Fruit fly (Drosophila melanogaster) whole organism, adult: ENCODE data around the gene GABPI.
A peak's percentile ranks its signal among the peaks of the same experiment; 100 is the strongest.

Experiments used
- CG11617 ChIP-seq: fragments of 200-800 bp; sonication (Bioruptor generic); optimal IDR thresholded peaks from 2 replicates; lab custom pipeline; 2017; ENCODE audit warnings: mild to moderate bottlenecking, missing biosample characterization, missing genetic modification reagents, missing genetic modification characterization
- CG12768 ChIP-seq: fragments of 200-800 bp; sonication (Bioruptor generic); optimal IDR thresholded peaks from 2 replicates; lab custom pipeline; 2017; ENCODE audit warnings: missing biosample characterization, missing genetic modification characterization, mild to moderate bottlenecking, moderate library complexity, missing genetic modification reagents
- CG14711 ChIP-seq: fragments of 200-800 bp; sonication (Bioruptor generic); optimal IDR thresholded peaks from 2 replicates; lab custom pipeline; 2018; ENCODE audit warnings: missing biosample characterization, mild to moderate bottlenecking, missing genetic modification characterization, moderate library complexity
- CG1620 ChIP-seq: fragments of 200-800 bp; sonication (Bioruptor generic); optimal IDR thresholded peaks from 2 replicates; lab custom pipeline; 2016; ENCODE audit warnings: missing biosample characterization, missing genetic modification characterization
- CG33017 ChIP-seq: fragments of 200-800 bp; sonication (Bioruptor generic); optimal IDR thresholded peaks from 2 replicates; lab custom pipeline; 2018; ENCODE audit warnings: missing biosample characterization, mild to moderate bottlenecking, missing genetic modification characterization, moderate library complexity
- CG5204 ChIP-seq: fragments of 200-800 bp; sonication (Bioruptor generic); optimal IDR thresholded peaks from 2 replicates; lab custom pipeline; 2016; ENCODE audit warnings: missing biosample characterization, missing genetic modification characterization
- CG7045 ChIP-seq: fragments of 200-800 bp; sonication (Bioruptor generic); optimal IDR thresholded peaks from 2 replicates; lab custom pipeline; 2017; ENCODE audit warnings: missing biosample characterization, mild to moderate bottlenecking, missing genetic modification characterization
- CG7101 ChIP-seq: fragments of 200-800 bp; sonication (Bioruptor generic); optimal IDR thresholded peaks from 2 replicates; lab custom pipeline; 2018; ENCODE audit warnings: missing biosample characterization, mild to moderate bottlenecking, missing genetic modification characterization, moderate library complexity
- Clk ChIP-seq: fragments of 200-800 bp; sonication (Bioruptor generic); optimal IDR thresholded peaks from 2 replicates; lab custom pipeline; 2017; ENCODE audit warnings: missing biosample characterization, missing genetic modification characterization
- Crg-1 ChIP-seq: fragments of 200-800 bp; sonication (Bioruptor generic); optimal IDR thresholded peaks from 2 replicates; lab custom pipeline; 2016; ENCODE audit warnings: missing biosample characterization, missing genetic modification characterization
- Hr96 ChIP-seq: fragments of 200-800 bp; sonication (Bioruptor generic); optimal IDR thresholded peaks from 2 replicates; lab custom pipeline; 2016; ENCODE audit warnings: missing biosample characterization, missing genetic modification characterization
- Mnt ChIP-seq: fragments of 200-800 bp; sonication (Bioruptor generic); optimal IDR thresholded peaks from 2 replicates; lab custom pipeline; 2016; ENCODE audit warnings: missing biosample characterization, mild to moderate bottlenecking, missing genetic modification characterization
- bab1 ChIP-seq: fragments of 200-800 bp; sonication (Bioruptor generic); optimal IDR thresholded peaks from 3 replicates; lab custom pipeline; 2019; ENCODE audit warnings: missing biosample characterization, mild to moderate bottlenecking, missing genetic modification characterization, moderate library complexity
- cic ChIP-seq: fragments of 200-800 bp; sonication (Bioruptor generic); optimal IDR thresholded peaks from 2 replicates; lab custom pipeline; 2017; ENCODE audit warnings: missing biosample characterization, mild to moderate bottlenecking, missing genetic modification characterization, moderate library complexity
- cnc ChIP-seq, 2 experiments: fragments of >200 bp; optimal IDR thresholded peaks; 2 replicates each; lab custom pipeline; 2017
- kay ChIP-seq: fragments of 200-800 bp; sonication (Bioruptor generic); peaks from one replicate; lab custom pipeline; 2016; ENCODE audit warnings: missing biosample characterization, missing genetic modification characterization, borderline replicate concordance
- ovo ChIP-seq: fragments of 200-800 bp; sonication (Bioruptor generic); optimal IDR thresholded peaks from 2 replicates; lab custom pipeline; 2016; ENCODE audit warnings: missing biosample characterization, missing genetic modification characterization
- pad ChIP-seq: fragments of 200-800 bp; sonication (Bioruptor generic); optimal IDR thresholded peaks from 3 replicates; lab custom pipeline; 2017; ENCODE audit warnings: missing biosample characterization, missing genetic modification characterization, mild to moderate bottlenecking, moderate library complexity, missing genetic modification reagents
- tj ChIP-seq: fragments of 200-800 bp; sonication (Bioruptor generic); optimal IDR thresholded peaks from 3 replicates; lab custom pipeline; 2017; ENCODE audit warnings: missing biosample characterization, mild to moderate bottlenecking, missing genetic modification characterization, moderate library complexity
- toe ChIP-seq: fragments of 200-800 bp; sonication (Bioruptor generic); optimal IDR thresholded peaks from 2 replicates; lab custom pipeline; 2016; ENCODE audit warnings: missing biosample characterization, missing genetic modification characterization

The GABPI gene

dm6 chr2L:3037153-3037579 is 6.8 kb downstream of the GABPI start, which contains the start of the genes CG17260 and SerRS:
Gene CG17260, plus strand, starts transcription at chr2L:3037230.
Gene SerRS, minus strand, starts transcription at chr2L:3037403.
- peak; percentile 84 for TF ChIP-seq CG1620
- peak; percentile 84 for TF ChIP-seq Hr96
- no peak for TF ChIP-seq CG5204 (GFP tag; lab: Kevin White, UChicago)
- TF ChIP-seq pad (GFP tag; lab: Kevin White, UChicago): peak; percentile 92
- TF ChIP-seq kay (GFP tag; lab: Kevin White, UChicago): peak; percentile 99
- TF ChIP-seq ovo (GFP tag; lab: Kevin White, UChicago): peak; percentile 34
- TF ChIP-seq Crg-1: peak; percentile 93
- TF ChIP-seq CG11617 (GFP tag; lab: Kevin White, UChicago): peak; percentile 86
- TF ChIP-seq CG7045: peak; percentile 88
- TF ChIP-seq tj (GFP tag; lab: Kevin White, UChicago): peak; percentile 93
- peak; percentile 95 for TF ChIP-seq bab1 (GFP tag; lab: Kevin White, UChicago)
- TF ChIP-seq cnc (optimal IDR thresholded peaks at IDR 0.05; lab: Kevin White, UChicago): peak in 1 of 2 experiments; percentile 66
- peak; percentile 96 for TF ChIP-seq CG12768 (GFP tag; lab: Kevin White, UChicago)
- peak; percentile 92 for TF ChIP-seq Mnt
- TF ChIP-seq CG14711: peak; percentile 92
- peak; percentile 67 for TF ChIP-seq cic (GFP tag; lab: Kevin White, UChicago)
- TF ChIP-seq toe (GFP tag; lab: Kevin White, UChicago): peak; percentile 90
- TF ChIP-seq Clk (GFP tag; lab: Kevin White, UChicago): peak; percentile 78
- peak; percentile 95 for TF ChIP-seq CG7101 (tag; lab: Kevin White, UChicago)
- peak; percentile 90 for TF ChIP-seq CG33017 (tag; lab: Kevin White, UChicago)

- TF ChIP-seq pad (GFP tag; lab: Kevin White, UChicago) (peak; percentile 69), CG7045 (peak; percentile 73), CG11617 (GFP tag; lab: Kevin White, UChicago) (peak; percentile 78), Crg-1 (peak; percentile 86), tj (GFP tag; lab: Kevin White, UChicago) (peak; percentile 65), CG12768 (GFP tag; lab: Kevin White, UChicago) (peak; percentile 77), kay (GFP tag; lab: Kevin White, UChicago) (peak; percentile 99), CG1620 (peak; percentile 92), CG5204 (GFP tag; lab: Kevin White, UChicago) (peak; percentile 87), Mnt (peak; percentile 85), ovo (GFP tag; lab: Kevin White, UChicago) (peak; percentile 43), bab1 (GFP tag; lab: Kevin White, UChicago) (peak; percentile 75), Clk (GFP tag; lab: Kevin White, UChicago) (peak; percentile 31), toe (GFP tag; lab: Kevin White, UChicago) (peak; percentile 93), cnc (optimal IDR thresholded peaks at IDR 0.05; lab: Kevin White, UChicago) (no peak), Hr96 (peak; percentile 85), CG14711 (peak; percentile 72), cic (GFP tag; lab: Kevin White, UChicago) (peak; percentile 59), CG7101 (tag; lab: Kevin White, UChicago) (peak; percentile 84), CG33017 (tag; lab: Kevin White, UChicago) (peak; percentile 77)
These were observed 9.4 kb downstream of the GABPI start, which contains the start of the genes cnir and CG17221 for dm6 chr2L:3039774-3040173. Gene cnir, minus strand, starts transcription at chr2L:3039812. Gene CG17221, plus strand, starts transcription at chr2L:3039976.

- TF ChIP-seq CG12768 (GFP tag; lab: Kevin White, UChicago) (no peak), CG11617 (GFP tag; lab: Kevin White, UChicago) (no peak), CG5204 (GFP tag; lab: Kevin White, UChicago) (no peak), Hr96 (no peak), CG7101 (tag; lab: Kevin White, UChicago) (peak; percentile 39), Clk (GFP tag; lab: Kevin White, UChicago) (no peak), kay (GFP tag; lab: Kevin White, UChicago) (peak; percentile 74), cic (GFP tag; lab: Kevin White, UChicago) (peak; percentile 49), ovo (GFP tag; lab: Kevin White, UChicago) (no peak), pad (GFP tag; lab: Kevin White, UChicago) (no peak), CG1620 (no peak), cnc (optimal IDR thresholded peaks at IDR 0.05; lab: Kevin White, UChicago) (no peak), bab1 (GFP tag; lab: Kevin White, UChicago) (no peak), CG14711 (peak; percentile 35), toe (GFP tag; lab: Kevin White, UChicago) (no peak), tj (GFP tag; lab: Kevin White, UChicago) (no peak), Mnt (peak; percentile 74), CG7045 (no peak), Crg-1 (no peak)
These were observed 11.7 kb downstream of the GABPI start, which contains the start of gene CG17261 for dm6 chr2L:3041918-3042615. Gene CG17261, plus strand, starts transcription at chr2L:3042551.

dm6 chr2L:3043647-3044046 is 13.3 kb downstream of the GABPI start, which contains the start of gene FASN2:
Gene FASN2, plus strand, starts transcription at chr2L:3043947.
- no peak for TF ChIP-seq tj (GFP tag; lab: Kevin White, UChicago)
- peak; percentile 3 for TF ChIP-seq cic (GFP tag; lab: Kevin White, UChicago)
- TF ChIP-seq bab1 (GFP tag; lab: Kevin White, UChicago): no peak

- TF ChIP-seq CG7045 (no peak), toe (GFP tag; lab: Kevin White, UChicago) (no peak), CG14711 (peak; percentile 11), Clk (GFP tag; lab: Kevin White, UChicago) (peak; percentile 6), bab1 (GFP tag; lab: Kevin White, UChicago) (no peak), pad (GFP tag; lab: Kevin White, UChicago) (no peak), CG7101 (tag; lab: Kevin White, UChicago) (no peak), tj (GFP tag; lab: Kevin White, UChicago) (peak; percentile 77), ovo (GFP tag; lab: Kevin White, UChicago) (no peak), kay (GFP tag; lab: Kevin White, UChicago) (peak; percentile 95), CG33017 (tag; lab: Kevin White, UChicago) (no peak), CG5204 (GFP tag; lab: Kevin White, UChicago) (no peak), cic (GFP tag; lab: Kevin White, UChicago) (peak; percentile 82), CG11617 (GFP tag; lab: Kevin White, UChicago) (peak; percentile 6), cnc (optimal IDR thresholded peaks at IDR 0.05; lab: Kevin White, UChicago) (no peak), Crg-1 (no peak), Hr96 (peak; percentile 1), CG12768 (GFP tag; lab: Kevin White, UChicago) (peak; percentile 36), CG1620 (no peak), Mnt (peak; percentile 18)
These were observed 14.5 kb downstream of the GABPI start for dm6 chr2L:3044660-3045504.
